Fruit fly (Drosophila melanogaster): ENCODE data around the gene eRF3.

DNA sequence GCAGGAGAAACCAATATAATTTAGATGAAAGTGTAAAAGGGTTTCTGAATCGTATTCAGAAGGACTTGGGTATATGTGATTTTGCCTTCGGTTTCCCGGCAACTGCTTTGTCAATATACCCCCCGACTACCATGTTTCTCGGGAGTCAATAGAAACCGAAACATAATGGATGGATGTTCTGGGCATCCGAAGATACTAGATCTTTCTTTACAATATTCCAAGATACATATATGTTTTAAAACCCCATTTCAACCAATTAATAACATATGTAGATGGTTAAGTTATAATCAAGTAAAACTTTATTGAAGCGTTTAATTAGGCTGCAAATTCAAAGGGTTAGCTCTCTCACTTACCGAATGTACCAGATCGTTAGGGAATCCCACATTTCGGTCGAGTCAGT is 3.5 kb upstream of the eRF3 start, which contains the start of gene CG5435:
- TF ChIP-seq Myc (optimal IDR thresholded peaks at IDR 0.05), result no peak
- TF ChIP-seq h (optimal IDR thresholded peaks at IDR 0.05), result no peak
- no peak for TF ChIP-seq psq (optimal IDR thresholded peaks at IDR 0.05)
- TF ChIP-seq ttk (optimal IDR thresholded peaks at IDR 0.05), result no peak
- no peak for TF ChIP-seq Sin3A (optimal IDR thresholded peaks at IDR 0.05)
- no peak for TF ChIP-seq insv (optimal IDR thresholded peaks at IDR 0.05)

Data from Kc167 (cell line).